Worm (Caenorhabditis elegans) whole organism, late embryonic: ENCODE data around the gene C50F7.3.

Experiments
- K09A11.1 ChIP-seq: sonication (generic microtip); optimal IDR thresholded peaks from 2 replicates; lab custom pipeline; 2017; ENCODE audit warnings: antibody characterized with exemption, mild to moderate bottlenecking, missing genetic modification characterization, missing compliant biosample characterization; ENCODE audit not compliant: insufficient read depth
- ceh-9 ChIP-seq: sonication (generic microtip); optimal IDR thresholded peaks from 2 replicates; lab custom pipeline; 2016; ENCODE audit warnings: mild to moderate bottlenecking, missing genetic modification characterization, inconsistent platforms, missing compliant biosample characterization
- lin-11 ChIP-seq: fragments of 200-800 bp; sonication (Bioruptor generic); optimal IDR thresholded peaks from 2 replicates; lab custom pipeline; 2018; ENCODE audit warnings: mild to moderate bottlenecking, missing genetic modification characterization, missing compliant biosample characterization
- pag-3 ChIP-seq: sonication (generic microtip); optimal IDR thresholded peaks from 2 replicates; lab custom pipeline; 2016; ENCODE audit warnings: missing compliant biosample characterization, missing genetic modification characterization, borderline replicate concordance
- pha-4 ChIP-seq: fragments of 150-350 bp; optimal IDR thresholded peaks from 2 replicates; lab custom pipeline; 2018; ENCODE audit warnings: missing biosample characterization, missing genetic modification reagents, missing genetic modification characterization

DNA sequence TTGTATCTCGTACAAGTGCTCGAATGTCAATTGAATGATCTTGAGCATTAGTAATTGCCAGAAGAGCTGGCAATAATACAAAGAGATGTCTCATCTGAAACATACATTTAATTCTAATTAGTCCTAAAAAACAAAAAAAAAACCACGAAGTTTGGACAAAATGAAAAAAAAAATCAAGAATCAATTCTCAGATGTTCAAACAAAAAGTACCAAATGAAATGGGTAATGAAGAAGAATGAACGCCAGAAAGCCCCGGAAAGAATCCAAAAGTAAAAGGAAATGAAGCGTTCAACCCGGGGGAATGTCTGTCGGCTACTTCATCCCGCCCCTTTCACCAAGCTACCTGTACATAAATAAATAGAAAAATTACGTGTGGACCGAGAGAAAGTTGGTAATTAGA lies 14.2 kb upstream of the C50F7.3 start, which contains the start of gene F33D4.6:
- TF ChIP-seq ceh-9 (tag; lab: Kevin White, UChicago) (no peak), lin-11 (tag; lab: Kevin White, UChicago) (no peak), pag-3 (tag; lab: Kevin White, UChicago) (no peak), pha-4 (tag; lab: Kevin White, UChicago) (no peak), K09A11.1 (tag; lab: Kevin White, UChicago) (no peak)
